Worm (Caenorhabditis elegans): ENCODE measurements around the gene srbc-39.

The srbc-39 gene

DNA sequence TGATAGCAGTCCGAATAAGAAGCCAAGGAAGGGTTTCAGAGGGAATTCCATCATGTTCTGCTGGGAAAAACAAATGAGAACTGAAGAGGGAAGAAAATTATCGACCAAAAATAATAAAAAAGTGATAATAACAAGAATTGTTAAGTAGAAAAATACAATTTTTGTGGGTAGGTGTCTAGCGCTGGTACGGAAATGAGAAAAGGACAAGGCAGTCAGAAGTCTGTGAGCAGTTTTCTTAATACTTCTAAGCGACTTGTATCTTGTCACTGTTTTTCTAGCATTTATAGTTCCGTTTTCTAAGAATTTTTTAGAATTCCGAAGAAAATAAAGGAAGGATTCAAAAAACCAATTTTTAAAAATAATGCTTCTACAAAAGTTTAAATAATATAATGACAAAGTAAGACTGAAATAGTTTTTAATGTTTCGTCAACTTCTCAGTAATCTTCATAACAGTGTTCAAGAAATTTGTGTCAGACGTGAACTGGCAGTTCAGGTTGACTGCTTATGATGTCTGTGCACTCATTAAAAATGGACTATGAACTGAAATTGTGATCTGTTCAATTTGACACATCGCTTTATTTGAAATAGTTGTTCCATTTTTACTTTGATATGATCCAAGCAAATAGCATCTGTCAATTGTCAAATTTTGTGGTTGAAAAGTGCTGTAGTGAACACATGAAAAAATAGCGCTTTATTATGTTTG lies 16.0 kb upstream of the srbc-39 start, which contains the start of gene srx-4:
Gene srx-4, minus strand, starts transcription at position 51 of the 703 bp plus-strand sequence.
- no peak for TF ChIP-seq dao-5 (tag; optimal IDR thresholded peaks at IDR 0.05)
- TF ChIP-seq W03F9.2 (tag; optimal IDR thresholded peaks at IDR 0.05): no peak
- no peak for TF ChIP-seq him-1 (tag; optimal IDR thresholded peaks at IDR 0.05)

DNA sequence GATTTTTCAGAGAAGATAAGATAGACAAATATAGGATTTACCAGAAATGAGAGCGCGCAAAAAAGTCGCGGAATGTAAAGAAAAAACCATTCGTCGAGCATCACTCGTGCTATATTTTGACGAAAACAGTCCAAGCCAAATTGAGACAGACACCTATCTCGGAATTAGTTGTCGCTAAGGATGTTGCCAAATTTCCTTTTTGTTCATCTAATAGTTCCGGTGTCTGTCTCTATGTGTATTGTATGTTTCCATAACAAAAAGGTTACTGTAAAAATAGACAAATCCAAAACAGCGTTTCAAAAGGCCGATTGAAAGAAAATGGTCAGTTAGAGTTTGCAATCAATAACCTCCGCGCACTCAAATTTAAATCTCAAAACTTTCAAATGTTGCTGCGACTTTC lies 14.3 kb upstream of the srbc-39 start, which contains the start of gene srj-53:
Gene srj-53, minus strand, starts transcription at position 101 of the 400 bp plus-strand sequence.
- TF ChIP-seq him-1 (tag; optimal IDR thresholded peaks at IDR 0.05) (no peak), dao-5 (tag; optimal IDR thresholded peaks at IDR 0.05) (no peak), W03F9.2 (tag; optimal IDR thresholded peaks at IDR 0.05) (no peak)

DNA sequence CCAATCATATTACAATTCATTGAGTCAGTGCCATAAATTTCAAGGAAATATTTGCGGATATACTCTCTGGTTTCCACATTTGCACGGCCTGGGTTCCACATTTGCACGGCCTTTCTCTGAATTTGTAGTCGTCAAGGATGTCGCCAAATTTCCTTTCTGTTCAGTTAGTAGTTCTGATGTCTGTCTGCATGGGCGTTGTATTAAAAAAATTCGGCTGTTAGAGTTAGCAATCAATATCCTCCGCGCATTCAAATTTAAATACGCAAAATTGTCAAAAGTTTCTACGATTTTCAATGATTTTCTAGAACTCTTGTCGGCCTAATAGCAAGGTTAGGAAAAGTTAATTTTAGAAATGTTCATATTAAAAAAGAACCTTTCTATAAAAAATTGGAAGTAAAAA lies 13.0 kb upstream of the srbc-39 start, which contains the start of gene srj-52:
Gene srj-52, minus strand, starts transcription at position 101 of the 400 bp plus-strand sequence.
- no peak for TF ChIP-seq him-1 (tag; optimal IDR thresholded peaks at IDR 0.05)
- TF ChIP-seq dao-5 (tag; optimal IDR thresholded peaks at IDR 0.05): no peak
- no peak for TF ChIP-seq W03F9.2 (tag; optimal IDR thresholded peaks at IDR 0.05)

DNA sequence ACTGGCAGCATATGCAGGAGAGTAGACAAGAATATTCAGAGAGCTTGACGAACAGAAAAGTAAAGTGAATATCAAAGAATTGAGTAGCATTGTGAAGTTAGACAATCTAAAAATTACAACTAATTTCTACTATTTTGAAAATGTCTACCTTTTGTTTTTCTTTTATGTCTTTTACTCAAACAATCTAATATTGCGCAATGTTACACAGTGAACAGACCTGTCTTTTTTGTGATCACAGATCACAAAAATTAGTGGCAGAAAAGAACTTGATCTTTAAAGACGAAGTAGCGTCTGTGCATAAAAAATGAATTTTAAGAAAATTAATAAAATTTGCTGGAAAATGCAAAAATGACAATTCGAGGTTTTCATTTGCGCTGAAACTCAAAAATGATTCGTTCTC lies 9.9 kb upstream of the srbc-39 start:
- TF ChIP-seq him-1 (tag; optimal IDR thresholded peaks at IDR 0.05) (no peak), W03F9.2 (tag; optimal IDR thresholded peaks at IDR 0.05) (no peak), dao-5 (tag; optimal IDR thresholded peaks at IDR 0.05) (no peak)

DNA sequence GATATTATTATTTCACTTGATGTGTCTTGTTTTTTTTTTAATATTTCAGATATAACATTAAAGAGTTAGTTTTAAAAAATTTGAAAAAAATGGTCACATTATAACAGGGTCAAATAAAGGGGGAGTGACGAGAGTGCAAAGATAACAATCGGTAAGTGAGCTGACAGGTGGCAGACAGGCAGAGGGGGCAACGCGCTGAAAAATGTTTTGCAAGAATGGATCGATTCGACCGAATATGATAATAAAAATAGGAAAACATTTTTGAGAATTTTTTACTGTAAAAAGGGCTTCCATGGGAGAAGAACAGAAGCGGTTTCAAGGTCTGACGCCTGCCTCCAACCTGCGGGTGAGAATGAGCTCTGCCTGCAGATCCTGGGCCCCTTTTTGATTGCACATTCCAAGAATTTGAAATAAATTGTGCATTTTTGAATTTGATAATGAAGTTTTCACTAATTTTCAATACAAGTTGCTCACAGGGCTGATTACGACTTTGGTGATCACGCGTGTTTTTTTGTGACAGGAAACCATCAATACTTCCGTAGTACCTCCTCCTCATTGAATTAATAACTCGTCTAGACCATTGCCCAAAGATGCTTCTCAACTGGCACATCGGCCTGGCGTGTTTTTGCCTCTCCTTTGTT lies 9.3 kb upstream of the srbc-39 start, which contains the start of the genes ugt-29 and srx-5:
Gene ugt-29, minus strand, starts transcription at position 101 of the 641 bp plus-strand sequence.
Gene srx-5, plus strand, starts transcription at position 591 of the 641 bp plus-strand sequence.
- TF ChIP-seq dao-5 (tag; optimal IDR thresholded peaks at IDR 0.05): no peak
- TF ChIP-seq W03F9.2 (tag; optimal IDR thresholded peaks at IDR 0.05): no peak
- TF ChIP-seq him-1 (tag; optimal IDR thresholded peaks at IDR 0.05): no peak

DNA sequence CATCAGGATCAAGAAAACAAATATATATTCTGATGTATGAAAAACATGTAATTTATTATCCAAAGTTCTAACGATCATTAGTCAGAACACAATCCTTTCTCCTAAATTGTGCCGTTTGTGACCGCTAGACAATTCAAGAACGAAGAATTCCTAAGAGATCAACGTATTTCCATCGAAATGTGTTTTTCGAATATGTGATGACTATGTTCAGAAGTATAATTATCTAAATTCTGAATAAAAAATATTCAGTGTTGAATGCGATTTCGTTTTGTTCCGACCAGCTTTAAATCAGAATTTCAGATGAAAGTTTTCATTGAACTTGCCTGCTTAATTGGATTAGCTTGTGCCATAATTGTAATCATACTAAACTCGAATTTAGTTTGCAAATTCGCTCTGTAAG lies 6.6 kb upstream of the srbc-39 start, which contains the start of gene srbc-37:
Gene srbc-37, plus strand, starts transcription at position 301 of the 400 bp plus-strand sequence.
- TF ChIP-seq dao-5 (tag; optimal IDR thresholded peaks at IDR 0.05): no peak
- no peak for TF ChIP-seq him-1 (tag; optimal IDR thresholded peaks at IDR 0.05)

DNA sequence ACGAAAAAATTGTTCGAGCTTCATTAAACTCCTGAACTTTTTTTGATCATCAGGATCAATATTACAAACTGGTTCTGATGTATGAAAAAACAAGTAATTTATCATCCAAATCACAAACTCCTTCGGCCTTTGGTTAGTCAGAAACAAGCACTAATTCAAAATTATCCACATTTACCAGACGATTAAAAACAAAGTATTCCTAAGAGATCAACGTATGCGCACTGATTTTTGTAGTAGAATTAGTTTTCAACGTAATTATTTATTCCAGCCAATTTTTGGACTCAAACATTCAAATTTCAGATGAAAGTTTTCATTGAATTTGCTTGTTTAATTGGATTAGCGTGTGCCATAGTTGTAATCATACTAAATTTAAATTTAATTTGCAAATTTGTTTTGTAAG lies 2.0 kb upstream of the srbc-39 start, which contains the start of gene srbc-38:
Gene srbc-38, plus strand, starts transcription at position 301 of the 400 bp plus-strand sequence.
- TF ChIP-seq W03F9.2 (tag; optimal IDR thresholded peaks at IDR 0.05) (no peak), him-1 (tag; optimal IDR thresholded peaks at IDR 0.05) (no peak), dao-5 (tag; optimal IDR thresholded peaks at IDR 0.05) (no peak)

DNA sequence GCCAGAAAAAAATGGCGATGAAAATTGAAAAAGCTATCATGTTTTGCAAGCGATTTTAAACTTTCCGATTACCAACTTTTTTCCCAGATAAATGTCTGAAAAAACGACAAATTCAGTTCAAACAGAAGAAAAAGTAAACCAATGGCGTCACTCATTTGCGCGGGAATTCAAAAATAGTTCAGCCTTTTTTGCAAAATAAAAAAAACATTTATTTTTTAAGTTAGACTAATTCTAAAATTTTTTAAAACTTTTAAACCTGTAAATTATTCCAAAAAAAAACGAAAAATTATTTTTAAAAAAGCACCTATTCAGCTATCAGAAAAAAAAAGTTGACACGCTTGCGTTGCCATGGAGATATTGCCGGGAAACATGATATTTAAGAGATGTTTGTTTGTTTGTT lies 4.0 kb downstream of the srbc-39 start, which contains the start of gene cyp-33C11:
Gene cyp-33C11, minus strand, starts transcription at position 101 of the 400 bp plus-strand sequence.
- TF ChIP-seq dao-5 (tag; optimal IDR thresholded peaks at IDR 0.05): no peak
- TF ChIP-seq W03F9.2 (tag; optimal IDR thresholded peaks at IDR 0.05): no peak
- TF ChIP-seq him-1 (tag; optimal IDR thresholded peaks at IDR 0.05): no peak

DNA sequence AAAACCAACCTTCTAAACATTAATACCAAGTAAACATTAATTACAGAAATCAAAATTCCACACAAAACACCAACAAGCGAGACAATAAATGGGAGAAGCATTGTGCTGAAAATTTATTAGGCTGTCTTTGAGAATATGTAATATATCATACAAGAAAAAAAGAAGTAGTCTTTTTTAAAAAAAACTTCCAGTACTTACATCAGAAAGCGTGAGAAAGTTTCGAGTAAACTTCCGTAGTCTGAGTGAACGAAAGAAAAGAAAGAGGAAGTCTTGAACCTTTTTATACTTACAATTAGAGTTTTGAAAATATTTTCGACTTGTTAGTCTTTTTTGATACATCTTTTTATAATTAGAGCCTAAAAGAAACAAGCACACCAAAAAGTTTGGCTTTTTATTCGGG lies 10.8 kb downstream of the srbc-39 start, which contains the start of gene srbc-40:
Gene srbc-40, minus strand, starts transcription at position 101 of the 400 bp plus-strand sequence.
- no peak for TF ChIP-seq W03F9.2 (tag; optimal IDR thresholded peaks at IDR 0.05)
- TF ChIP-seq dao-5 (tag; optimal IDR thresholded peaks at IDR 0.05): no peak
- no peak for TF ChIP-seq him-1 (tag; optimal IDR thresholded peaks at IDR 0.05)

DNA sequence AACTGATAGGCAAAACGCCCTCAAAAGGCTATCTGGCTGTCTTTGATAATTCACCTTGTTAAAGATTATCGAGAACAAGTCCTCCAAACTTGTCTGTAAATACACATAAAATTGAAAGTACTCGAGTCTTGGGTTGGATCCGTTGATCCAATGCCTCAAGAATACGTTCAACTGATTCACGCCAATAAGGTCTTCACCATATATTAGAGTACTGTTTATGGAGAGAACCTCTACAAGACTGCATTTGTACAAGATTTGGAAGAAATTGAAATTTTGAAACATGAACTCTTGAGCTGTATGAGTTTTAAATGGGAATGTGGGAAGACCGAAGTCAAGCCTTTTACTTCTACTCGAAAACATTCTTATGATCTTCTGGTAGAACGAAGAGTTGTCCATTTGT lies 14.0 kb downstream of the srbc-39 start:
- TF ChIP-seq him-1 (tag; optimal IDR thresholded peaks at IDR 0.05) (no peak), dao-5 (tag; optimal IDR thresholded peaks at IDR 0.05) (no peak), W03F9.2 (tag; optimal IDR thresholded peaks at IDR 0.05) (no peak)

DNA sequence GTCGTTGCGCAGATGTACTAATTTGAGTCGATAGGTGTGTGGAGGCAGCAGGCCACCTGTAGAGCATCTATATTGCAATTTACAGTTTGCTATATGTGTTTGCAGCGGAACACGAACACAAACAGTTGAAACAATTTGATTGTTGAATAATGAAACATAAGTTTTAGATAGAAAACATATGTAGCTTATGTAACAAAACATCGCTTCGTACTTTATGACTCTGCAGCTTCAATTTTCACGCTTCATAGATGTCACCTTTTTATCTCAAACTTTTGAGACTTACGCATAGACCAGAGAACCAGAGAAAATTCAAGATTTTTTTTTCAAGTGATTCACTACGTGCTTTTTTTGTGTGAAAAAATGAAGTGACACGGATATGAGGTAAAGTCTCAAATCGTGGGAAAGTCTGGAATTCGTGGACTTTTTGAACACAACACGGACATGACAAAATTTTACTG lies 15.0 kb downstream of the srbc-39 start, which contains the start of gene fbxb-72:
Gene fbxb-72, minus strand, starts transcription at position 58 of the 458 bp plus-strand sequence.
- TF ChIP-seq dao-5 (tag; optimal IDR thresholded peaks at IDR 0.05): no peak
- no peak for TF ChIP-seq him-1 (tag; optimal IDR thresholded peaks at IDR 0.05)
- no peak for TF ChIP-seq W03F9.2 (tag; optimal IDR thresholded peaks at IDR 0.05)

DNA sequence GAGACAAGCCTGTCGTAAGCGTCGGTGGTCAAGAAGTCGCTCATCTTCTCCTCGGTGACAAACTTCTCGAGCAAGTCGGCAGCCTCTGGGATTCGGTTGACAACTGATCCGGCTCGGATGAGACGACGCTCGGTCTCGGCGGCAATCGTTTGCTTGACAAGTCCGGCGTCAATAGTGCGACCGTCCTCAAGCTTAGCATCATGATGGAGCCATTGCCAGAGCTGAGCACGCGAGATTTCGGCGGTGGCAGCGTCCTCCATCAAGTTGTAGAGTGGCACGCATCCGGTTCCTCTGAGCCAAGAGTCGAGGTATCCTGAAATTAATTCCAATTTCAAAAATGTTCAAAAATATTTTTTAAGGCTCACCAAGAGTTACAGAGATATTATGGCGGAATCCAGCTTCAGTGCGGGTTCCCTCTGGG lies 15.6 kb downstream of the srbc-39 start:
- TF ChIP-seq W03F9.2 (tag; optimal IDR thresholded peaks at IDR 0.05): no peak
- no peak for TF ChIP-seq him-1 (tag; optimal IDR thresholded peaks at IDR 0.05)
- no peak for TF ChIP-seq dao-5 (tag; optimal IDR thresholded peaks at IDR 0.05)

DNA sequence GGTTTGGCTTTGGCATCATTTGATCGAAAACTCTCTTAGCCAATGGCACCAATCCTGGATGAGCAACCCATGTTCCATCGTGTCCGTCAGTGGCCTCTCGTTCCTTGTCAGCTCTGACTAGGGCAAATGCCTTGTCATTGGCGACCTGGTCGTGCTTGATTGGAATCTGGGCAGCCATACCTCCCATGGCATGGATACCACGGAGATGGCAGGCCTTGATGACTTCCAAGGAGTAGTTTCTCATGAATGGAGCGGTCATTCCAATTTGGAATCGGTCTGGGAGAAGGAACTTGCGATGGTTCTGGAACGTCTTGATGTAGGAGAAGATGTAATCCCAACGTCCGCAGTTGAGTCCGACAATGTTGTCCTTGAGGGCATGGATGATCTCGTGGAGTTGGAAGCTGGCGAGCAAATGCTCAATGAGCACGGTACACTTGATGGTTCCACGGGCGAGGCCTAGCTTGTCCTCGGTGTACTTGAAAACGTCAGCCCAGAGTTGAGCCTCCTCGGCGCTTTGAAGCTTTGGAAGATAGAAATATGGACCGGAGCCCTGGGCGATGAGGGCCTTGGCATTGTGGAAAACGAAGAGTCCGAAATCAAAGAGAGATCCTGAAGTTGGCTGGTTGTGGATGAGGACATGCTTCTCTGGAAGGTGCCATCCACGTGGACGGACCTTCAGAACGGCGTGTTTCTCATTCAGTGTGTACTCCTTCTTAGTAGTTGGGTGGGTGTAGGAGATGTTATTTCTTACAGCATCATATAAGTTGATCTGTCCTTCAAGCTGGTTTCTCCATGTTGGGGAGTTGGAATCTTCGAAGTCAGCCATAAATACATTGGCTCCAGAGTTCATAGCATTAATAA lies 16.3 kb downstream of the srbc-39 start:
- TF ChIP-seq him-1 (tag; optimal IDR thresholded peaks at IDR 0.05) (no peak), dao-5 (tag; optimal IDR thresholded peaks at IDR 0.05) (no peak), W03F9.2 (tag; optimal IDR thresholded peaks at IDR 0.05) (no peak)

Measured in whole organism, L4/young adult.